Fruit fly (Drosophila melanogaster): ENCODE data around the gene CG11327.

Gene CG11327

dm6 chr2L:6648163-6648628 is 38.3 kb downstream of the CG11327 start (continued):
- TF ChIP-seq hkb (optimal IDR thresholded peaks at IDR 0.05) (no peak), hkb (GFP tag; IDR thresholded peaks at IDR 0.05) (peak; percentile 95), HLH3B (GFP tag; IDR thresholded peaks at IDR 0.05) (peak; percentile 89), NfI (GFP tag; optimal IDR thresholded peaks at IDR 0.05) (peak; percentile 96), ab (GFP tag; optimal IDR thresholded peaks at IDR 0.05) (peak; percentile 67), sc (optimal IDR thresholded peaks at IDR 0.05) (no peak), sc (GFP tag; optimal IDR thresholded peaks at IDR 0.05) (peak; percentile 88), ems (GFP tag; optimal IDR thresholded peaks at IDR 0.05) (peak; percentile 88), Bgb (GFP tag; IDR thresholded peaks at IDR 0.05; ENCODE audit: partially characterized antibody) (no peak), CG1233 (GFP tag; optimal IDR thresholded peaks at IDR 0.05) (peak; percentile 93), CG30020 (tag; optimal IDR thresholded peaks at IDR 0.05) (peak; percentile 86), CG18476 (GFP tag; optimal IDR thresholded peaks at IDR 0.05) (peak; percentile 95), kay (GFP tag; optimal IDR thresholded peaks at IDR 0.05) (peak; percentile 91), mam (GFP tag; optimal IDR thresholded peaks at IDR 0.05) (peak; percentile 93), CG14050 (GFP tag; IDR thresholded peaks at IDR 0.05) (peak; percentile 90), CG6689 (GFP tag; IDR thresholded peaks at IDR 0.05) (peak; percentile 96), sug (tag; optimal IDR thresholded peaks at IDR 0.05) (peak; percentile 95), CG13624 (GFP tag; optimal IDR thresholded peaks at IDR 0.05) (peak; percentile 90), CG2875 (GFP tag; optimal IDR thresholded peaks at IDR 0.05) (peak; percentile 85), CG7745 (tag; optimal IDR thresholded peaks at IDR 0.05) (no peak), CG12299 (tag; optimal IDR thresholded peaks at IDR 0.05) (peak; percentile 93), Ptx1 (GFP tag; IDR thresholded peaks at IDR 0.05) (peak; percentile 94), pzg (GFP tag; optimal IDR thresholded peaks at IDR 0.05) (peak; percentile 36), CG11085 (GFP tag; IDR thresholded peaks at IDR 0.05) (peak; percentile 83), CG10979 (tag; optimal IDR thresholded peaks at IDR 0.05) (peak; percentile 93), Rx (GFP tag; IDR thresholded peaks at IDR 0.05) (peak; percentile 80), abd-A (tag; optimal IDR thresholded peaks at IDR 0.05) (no peak), CG3065 (GFP tag; optimal IDR thresholded peaks at IDR 0.05) (peak; percentile 90), CG17802 (tag; optimal IDR thresholded peaks at IDR 0.05) (peak; percentile 91), gcm (GFP tag; optimal IDR thresholded peaks at IDR 0.05) (peak; percentile 93), CG12659 (GFP tag; optimal IDR thresholded peaks at IDR 0.05) (peak; percentile 98), aop (GFP tag; IDR thresholded peaks at IDR 0.05) (no peak), H15 (GFP tag; IDR thresholded peaks at IDR 0.05) (peak; percentile 89), CkIIα-i1 (GFP tag; IDR thresholded peaks at IDR 0.05) (peak; percentile 75), fu2 (GFP tag; optimal IDR thresholded peaks at IDR 0.05) (peak; percentile 91), Opbp (GFP tag; IDR thresholded peaks at IDR 0.05; ENCODE audit: partially characterized antibody) (no peak), CG14710 (tag; optimal IDR thresholded peaks at IDR 0.05) (peak; percentile 95), CG1602 (GFP tag; optimal IDR thresholded peaks at IDR 0.05) (peak; percentile 95), pros (GFP tag; optimal IDR thresholded peaks at IDR 0.05) (peak; percentile 33), CG3726 (GFP tag; IDR thresholded peaks at IDR 0.05) (peak; percentile 90), grau (tag; optimal IDR thresholded peaks at IDR 0.05) (peak; percentile 96), Dfd (GFP tag; optimal IDR thresholded peaks at IDR 0.05) (peak in 1 of 2 experiments; percentile 51), dysf (GFP tag; IDR thresholded peaks at IDR 0.05) (peak; percentile 95), CG17186 (GFP tag; optimal IDR thresholded peaks at IDR 0.05) (peak; percentile 85), slou (GFP tag; optimal IDR thresholded peaks at IDR 0.05) (peak; percentile 91), Ets97D (GFP tag; optimal IDR thresholded peaks at IDR 0.05) (peak; percentile 85), CG8924 (tag; optimal IDR thresholded peaks at IDR 0.05) (peak; percentile 96), nerfin-2 (GFP tag; IDR thresholded peaks at IDR 0.05; ENCODE audit: partially characterized antibody) (no peak), Xrp1 (GFP tag; IDR thresholded peaks at IDR 0.05) (peak; percentile 95), CG10209 (GFP tag; optimal IDR thresholded peaks at IDR 0.05) (peak; percentile 96), wek (GFP tag; optimal IDR thresholded peaks at IDR 0.05) (peak; percentile 79)

All from whole organism, embryonic.